Fruit fly (Drosophila melanogaster): Measurements from ENCODE around the gene GCS1.
A peak's percentile ranks its signal among the peaks of the same experiment; 100 is the strongest.

Gene GCS1

DNA sequence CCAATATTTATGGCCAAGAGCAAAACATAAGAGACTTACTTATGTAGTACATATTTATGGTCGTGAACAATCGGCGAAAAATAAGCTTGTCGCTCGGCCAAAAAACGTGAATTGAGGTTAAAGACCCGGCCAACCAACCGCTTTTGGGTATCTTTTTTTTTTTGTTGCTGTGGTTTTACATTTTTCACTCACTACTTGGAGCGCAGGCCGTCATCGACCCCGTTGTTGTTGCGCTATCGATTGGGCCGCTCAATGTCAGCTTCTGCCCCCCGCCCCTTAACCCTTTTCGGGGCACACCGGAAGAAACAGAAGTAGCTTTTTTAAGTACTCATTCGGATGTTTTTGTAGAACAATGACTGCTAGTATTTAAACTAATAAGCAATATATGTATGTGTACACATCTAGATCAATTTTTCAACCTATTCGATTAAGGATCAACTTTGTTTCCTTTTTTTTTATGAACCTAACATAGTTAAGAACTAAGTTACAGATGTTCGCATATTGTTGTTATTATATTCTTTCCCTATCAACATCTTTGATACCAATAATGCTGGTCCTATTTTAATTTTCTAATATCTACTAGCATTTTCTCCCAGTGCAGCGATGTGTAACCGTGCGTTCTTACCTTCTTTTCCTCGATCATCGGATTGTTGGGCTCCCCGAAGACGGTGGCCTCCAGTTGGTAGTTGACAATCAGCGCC is 9.6 kb downstream of the GCS1 start (continued):
- TF ChIP-seq cwo (GFP tag; optimal IDR thresholded peaks at IDR 0.05), result peak; percentile 64
- TF ChIP-seq sqz (GFP tag; optimal IDR thresholded peaks at IDR 0.05), result no peak
- 0 out of 2 replicates have a peak, but pooled peaks have one; percentile 16 for TF ChIP-seq klu (GFP tag; IDR thresholded peaks at IDR 0.05)
- TF ChIP-seq tap (tag; optimal IDR thresholded peaks at IDR 0.05), result no peak
- no peak; the same call in 1 of the 2 replicates for TF ChIP-seq CG10366 (GFP tag; IDR thresholded peaks at IDR 0.05)
- TF ChIP-seq CG1529 (GFP tag; optimal IDR thresholded peaks at IDR 0.05), result no peak
- peak; percentile 89 for TF ChIP-seq Ets65A (GFP tag)
- no peak for TF ChIP-seq CG9932 (GFP tag; IDR thresholded peaks at IDR 0.05)
- TF ChIP-seq kay (GFP tag; optimal IDR thresholded peaks at IDR 0.05), result peak; percentile 58
- peak; percentile 12 for TF ChIP-seq CG4707 (GFP tag; optimal IDR thresholded peaks at IDR 0.05)
- peak; percentile 87 for TF ChIP-seq CG30403 (GFP tag; optimal IDR thresholded peaks at IDR 0.05)
- no peak for TF ChIP-seq Adf1 (GFP tag; IDR thresholded peaks at IDR 0.05)
- TF ChIP-seq CG10274 (GFP tag; optimal IDR thresholded peaks at IDR 0.05), result peak; percentile 15
- TF ChIP-seq CG3838 (GFP tag; optimal IDR thresholded peaks at IDR 0.05), result no peak
- TF ChIP-seq cato (GFP tag; optimal IDR thresholded peaks at IDR 0.05; ENCODE audit: borderline replicate concordance), result peak; percentile 5
- peak; percentile 67 for TF ChIP-seq CG33557 (GFP tag; optimal IDR thresholded peaks at IDR 0.05)
- TF ChIP-seq Fer1 (GFP tag; optimal IDR thresholded peaks at IDR 0.05), result peak; percentile 70
- TF ChIP-seq CG17612 (GFP tag; IDR thresholded peaks at IDR 0.05), result no peak
- no peak for TF ChIP-seq CG1024 (GFP tag; IDR thresholded peaks at IDR 0.05)
- TF ChIP-seq CG17328 (GFP tag; IDR thresholded peaks at IDR 0.05), result no peak
- no peak for TF ChIP-seq CG15011 (GFP tag; optimal IDR thresholded peaks at IDR 0.05)
- no peak for TF ChIP-seq dimm (GFP tag; IDR thresholded peaks at IDR 0.05)
- TF ChIP-seq CG13894 (tag; optimal IDR thresholded peaks at IDR 0.05), result no peak
- peak; percentile 53 for TF ChIP-seq shn (GFP tag; optimal IDR thresholded peaks at IDR 0.05)
- TF ChIP-seq CG8290 (GFP tag; optimal IDR thresholded peaks at IDR 0.05), result no peak
- no peak for TF ChIP-seq CG8290 (tag; optimal IDR thresholded peaks at IDR 0.05)
- TF ChIP-seq scrt (GFP tag; optimal IDR thresholded peaks at IDR 0.05), result no peak
- no peak for TF ChIP-seq CG30020 (tag; optimal IDR thresholded peaks at IDR 0.05)
- TF ChIP-seq CG12071 (GFP tag; optimal IDR thresholded peaks at IDR 0.05), result no peak
- peak; percentile 73 for TF ChIP-seq Ptx1 (GFP tag; IDR thresholded peaks at IDR 0.05)
- TF ChIP-seq CG11504 (tag; optimal IDR thresholded peaks at IDR 0.05), result no peak
- TF ChIP-seq Oaz (GFP tag; IDR thresholded peaks at IDR 0.05), result peak; percentile 57; the same call in 1 of the 2 replicates
- TF ChIP-seq Hr78 (GFP tag; optimal IDR thresholded peaks at IDR 0.05), result peak in 1 of 2 experiments; percentile 80
- no peak for TF ChIP-seq Nf-YC (tag; optimal IDR thresholded peaks at IDR 0.05)
- TF ChIP-seq CG2202 (tag; optimal IDR thresholded peaks at IDR 0.05), result peak; percentile 37
- peak; percentile 68 for TF ChIP-seq Antp (GFP tag; optimal IDR thresholded peaks at IDR 0.05)
- TF ChIP-seq org-1 (GFP tag; optimal IDR thresholded peaks at IDR 0.05), result peak; percentile 68
- no peak for TF ChIP-seq sc (optimal IDR thresholded peaks at IDR 0.05)
- TF ChIP-seq sc (GFP tag; optimal IDR thresholded peaks at IDR 0.05), result peak; percentile 51
- TF ChIP-seq CG4404 (GFP tag; IDR thresholded peaks at IDR 0.05), result 0 out of 2 replicates have a peak, but pooled peaks have one; percentile 20
- peak; percentile 80 for TF ChIP-seq CG12391 (tag; optimal IDR thresholded peaks at IDR 0.05)
- TF ChIP-seq Dad (GFP tag; optimal IDR thresholded peaks at IDR 0.05), result peak; percentile 22
- TF ChIP-seq caup (GFP tag; optimal IDR thresholded peaks at IDR 0.05; ENCODE audit: severe bottlenecking), result peak; percentile 20
- TF ChIP-seq ssp (GFP tag; IDR thresholded peaks at IDR 0.05), result peak; percentile 58
- no peak for TF ChIP-seq Scr (GFP tag; IDR thresholded peaks at IDR 0.05; ENCODE audit: partially characterized antibody)
- no peak for TF ChIP-seq br (optimal IDR thresholded peaks at IDR 0.05)
- TF ChIP-seq Abd-B (GFP tag; optimal IDR thresholded peaks at IDR 0.05), result no peak
- no peak for TF ChIP-seq Spps (tag; optimal IDR thresholded peaks at IDR 0.05)
- TF ChIP-seq sim (GFP tag; IDR thresholded peaks at IDR 0.05), result no peak
- TF ChIP-seq aop (GFP tag; IDR thresholded peaks at IDR 0.05), result no peak
- TF ChIP-seq Elba2 (GFP tag; optimal IDR thresholded peaks at IDR 0.05), result no peak
